Fruit fly (Drosophila melanogaster): ENCODE data around the gene CG11786.
A peak's percentile ranks its signal among the peaks of the same experiment; 100 is the strongest.

Gene CG11786

DNA sequence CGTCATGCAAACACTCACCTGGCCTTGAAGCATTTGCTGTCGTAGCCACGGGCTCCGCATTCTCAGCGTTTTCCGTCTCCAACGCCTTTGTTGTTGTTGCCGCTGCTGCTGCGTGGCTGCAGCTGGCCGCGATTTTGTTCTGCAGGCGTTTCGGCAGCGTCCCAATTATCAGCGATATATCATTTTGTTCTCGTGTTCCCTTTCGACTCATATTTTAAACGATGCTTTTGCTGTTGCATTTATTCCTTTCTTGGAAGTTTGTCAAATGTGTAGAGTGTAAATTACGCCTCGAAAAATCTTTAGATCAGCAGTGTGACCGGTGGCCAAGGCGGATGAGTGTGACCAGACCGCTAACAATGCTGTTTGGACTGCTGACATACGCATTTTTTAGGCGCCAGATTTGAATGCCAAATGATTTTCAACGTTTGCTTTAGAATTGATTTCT lies 13.0 kb upstream of the CG11786 start, which contains the start of gene Smg6 (continued):
- TF ChIP-seq hkb (optimal IDR thresholded peaks at IDR 0.05): peak; percentile 6
- TF ChIP-seq hkb (GFP tag; IDR thresholded peaks at IDR 0.05): no peak
- TF ChIP-seq Sry-δ (GFP tag; optimal IDR thresholded peaks at IDR 0.05): peak; percentile 45
- peak; percentile 46 for TF ChIP-seq CG10267 (tag; optimal IDR thresholded peaks at IDR 0.05)
- TF ChIP-seq E2f2 (GFP tag; IDR thresholded peaks at IDR 0.05): peak; percentile 96
- peak; percentile 90 for TF ChIP-seq pzg (GFP tag; optimal IDR thresholded peaks at IDR 0.05)
- TF ChIP-seq Med (GFP tag): peak; percentile 70
- TF ChIP-seq CG14710 (tag; optimal IDR thresholded peaks at IDR 0.05): peak; percentile 49
- peak; percentile 52 for TF ChIP-seq CG13287 (GFP tag; IDR thresholded peaks at IDR 0.05; ENCODE audit: partially characterized antibody)
- TF ChIP-seq CG12659 (GFP tag; optimal IDR thresholded peaks at IDR 0.05): peak; percentile 1
- TF ChIP-seq CG2199 (GFP tag; IDR thresholded peaks at IDR 0.05): 0 out of 3 replicates have a peak, but pooled peaks have one; percentile 34
- TF ChIP-seq Max (GFP tag; optimal IDR thresholded peaks at IDR 0.05): peak; percentile 12
- TF ChIP-seq Bgb (GFP tag; IDR thresholded peaks at IDR 0.05; ENCODE audit: partially characterized antibody): peak; percentile 20; the same call in 1 of the 2 replicates
- TF ChIP-seq HLH54F (GFP tag; optimal IDR thresholded peaks at IDR 0.05): no peak
- TF ChIP-seq CG3847 (GFP tag; IDR thresholded peaks at IDR 0.05): peak; percentile 35; the same call in 1 of the 2 replicates
- TF ChIP-seq ftz-f1 (GFP tag; optimal IDR thresholded peaks at IDR 0.05): peak; percentile 94
- TF ChIP-seq Fer1 (GFP tag; optimal IDR thresholded peaks at IDR 0.05): peak; percentile 46
- peak; percentile 56 for TF ChIP-seq CG2116 (GFP tag; optimal IDR thresholded peaks at IDR 0.05)
- TF ChIP-seq CG9797 (GFP tag; optimal IDR thresholded peaks at IDR 0.05): peak; percentile 97
- TF ChIP-seq Adf1 (GFP tag; IDR thresholded peaks at IDR 0.05): peak; percentile 69
- TF ChIP-seq al (GFP tag; IDR thresholded peaks at IDR 0.05): no peak
- TF ChIP-seq en (GFP tag; optimal IDR thresholded peaks at IDR 0.05): no peak
- no peak for TF ChIP-seq btn (GFP tag; optimal IDR thresholded peaks at IDR 0.05)
- TF ChIP-seq Spps (tag; optimal IDR thresholded peaks at IDR 0.05): no peak
- peak; percentile 22 for TF ChIP-seq zen (tag; optimal IDR thresholded peaks at IDR 0.05)
- TF ChIP-seq trem (tag; optimal IDR thresholded peaks at IDR 0.05): peak; percentile 61
- TF ChIP-seq ewg (GFP tag; optimal IDR thresholded peaks at IDR 0.05): peak; percentile 9
- TF ChIP-seq CG6254 (GFP tag; optimal IDR thresholded peaks at IDR 0.05): no peak
- no peak for TF ChIP-seq Mes4 (GFP tag; optimal IDR thresholded peaks at IDR 0.05)
- TF ChIP-seq CG18764 (GFP tag; optimal IDR thresholded peaks at IDR 0.05): no peak
- no peak for TF ChIP-seq rib (GFP tag; IDR thresholded peaks at IDR 0.05)
- TF ChIP-seq chm (GFP tag; IDR thresholded peaks at IDR 0.05): 0 out of 2 replicates have a peak, but pooled peaks have one; percentile 10
- TF ChIP-seq Myb (GFP tag; optimal IDR thresholded peaks at IDR 0.05): peak; percentile 59
- peak; percentile 73 for TF ChIP-seq stwl (tag; optimal IDR thresholded peaks at IDR 0.05)
- TF ChIP-seq sens (GFP tag): no peak
- no peak for TF ChIP-seq odd (GFP tag; optimal IDR thresholded peaks at IDR 0.05)
- TF ChIP-seq Dll (GFP tag; IDR thresholded peaks at IDR 0.05; ENCODE audit: partially characterized antibody): peak; percentile 30; the same call in 1 of the 4 replicates
- TF ChIP-seq CG17186 (GFP tag; optimal IDR thresholded peaks at IDR 0.05): peak; percentile 59
- peak; percentile 99 for TF ChIP-seq YL-1 (GFP tag; optimal IDR thresholded peaks at IDR 0.05)
- peak; percentile 49 for TF ChIP-seq CG34376 (GFP tag; optimal IDR thresholded peaks at IDR 0.05)
- peak; percentile 89 for TF ChIP-seq CG13624 (GFP tag; optimal IDR thresholded peaks at IDR 0.05)
- no peak for TF ChIP-seq wdn (GFP tag; IDR thresholded peaks at IDR 0.05)
- TF ChIP-seq knrl (GFP tag; IDR thresholded peaks at IDR 0.05; ENCODE audit: partially characterized antibody): no peak
- peak in 1 of 3 experiments; percentile 59 for TF ChIP-seq Stat92E (GFP tag; optimal IDR thresholded peaks at IDR 0.05)
- 0 out of 3 replicates have a peak, but pooled peaks have one; percentile 21 for TF ChIP-seq ci (GFP tag; IDR thresholded peaks at IDR 0.05)
- peak in 1 of 2 experiments; percentile 18 for TF ChIP-seq crp (GFP tag; optimal IDR thresholded peaks at IDR 0.05)
- TF ChIP-seq CG17829 (tag; optimal IDR thresholded peaks at IDR 0.05): peak; percentile 19
- TF ChIP-seq Dp (GFP tag; optimal IDR thresholded peaks at IDR 0.05): peak; percentile 97
- 0 out of 2 replicates have a peak, but pooled peaks have one; percentile 31 for TF ChIP-seq MBD-R2 (GFP tag; IDR thresholded peaks at IDR 0.05)
- 0 out of 2 replicates have a peak, but pooled peaks have one; percentile 30 for TF ChIP-seq bbx (GFP tag; IDR thresholded peaks at IDR 0.05; ENCODE audit: partially characterized antibody)

Measured in whole organism, embryonic.